Fruit fly (Drosophila melanogaster) whole organism, embryonic: ENCODE measurements around the gene Hasp.

Experiments
- ATbp ChIP-seq: fragments of 200-800 bp; sonication (Bioruptor generic); optimal IDR thresholded peaks from 2 replicates; lab custom pipeline; 2017; ENCODE audit warnings: missing biosample characterization, mild to moderate bottlenecking, missing genetic modification characterization, missing genetic modification reagents
- Adf1 ChIP-seq: fragments of 200-800 bp; sonication (Bioruptor generic); IDR thresholded peaks from 2 replicates; pipeline ENCODE4 v1.3.6; 2022; ENCODE audit warnings: missing biosample characterization, missing genetic modification characterization
- Atf-2 ChIP-seq: fragments of 200-800 bp; sonication (Bioruptor generic); optimal IDR thresholded peaks from 2 replicates; lab custom pipeline; 2016; ENCODE audit warnings: missing biosample characterization, missing genetic modification characterization
- Atf6 ChIP-seq: fragments of 200-800 bp; sonication (Bioruptor generic); IDR thresholded peaks from 2 replicates; pipeline ENCODE4 v1.3.6; 2022; ENCODE audit warnings: missing biosample characterization, missing genetic modification characterization
- Awh ChIP-seq: fragments of 200-800 bp; sonication (Bioruptor generic); IDR thresholded peaks from 2 replicates; pipeline ENCODE4, ENCODE4 v1.3.6; 2022; ENCODE audit warnings: missing biosample characterization, missing genetic modification characterization
- CG1024 ChIP-seq: fragments of 200-800 bp; sonication (Bioruptor generic); IDR thresholded peaks from 2 replicates; pipeline ENCODE4 v1.3.6; 2022; ENCODE audit warnings: missing biosample characterization, missing genetic modification characterization
- CG10267 ChIP-seq: fragments of 200-800 bp; sonication (Bioruptor generic); optimal IDR thresholded peaks from 2 replicates; lab custom pipeline; 2018; ENCODE audit warnings: missing biosample characterization, mild to moderate bottlenecking, missing genetic modification characterization, moderate library complexity
- CG10431 ChIP-seq: fragments of 200-800 bp; sonication (Bioruptor generic); optimal IDR thresholded peaks from 3 replicates; lab custom pipeline; 2018; ENCODE audit warnings: missing biosample characterization, mild to moderate bottlenecking, missing genetic modification characterization
- CG11093 ChIP-seq: fragments of 200-800 bp; sonication (Bioruptor generic); IDR thresholded peaks from 3 replicates; pipeline ENCODE4 v1.3.6; 2022; ENCODE audit warnings: missing biosample characterization, missing genetic modification characterization
- CG11560 ChIP-seq: fragments of 200-800 bp; sonication (Bioruptor generic); IDR thresholded peaks from 3 replicates; pipeline ENCODE4 v1.3.6; 2022; ENCODE audit warnings: missing biosample characterization, missing genetic modification characterization
- CG12391 ChIP-seq: fragments of 200-800 bp; sonication (Bioruptor generic); optimal IDR thresholded peaks from 3 replicates; lab custom pipeline; 2018; ENCODE audit warnings: missing biosample characterization, mild to moderate bottlenecking, missing genetic modification characterization, moderate library complexity
- CG12659 ChIP-seq: fragments of 200-800 bp; sonication (Bioruptor generic); optimal IDR thresholded peaks from 3 replicates; lab custom pipeline; 2017; ENCODE audit warnings: mild to moderate bottlenecking, missing biosample characterization, missing genetic modification reagents, missing genetic modification characterization
- CG1792 ChIP-seq: fragments of 200-800 bp; sonication (Bioruptor generic); optimal IDR thresholded peaks from 2 replicates; lab custom pipeline; 2016; ENCODE audit warnings: missing biosample characterization, missing genetic modification characterization
- CG5245 ChIP-seq: fragments of 200-800 bp; sonication (Bioruptor generic); optimal IDR thresholded peaks from 3 replicates; lab custom pipeline; 2016; ENCODE audit warnings: missing biosample characterization, missing genetic modification characterization
- CG5953 ChIP-seq: fragments of 200-800 bp; sonication (Bioruptor generic); IDR thresholded peaks from 2 replicates; pipeline ENCODE4 v1.3.6; 2022; ENCODE audit warnings: missing biosample characterization, missing genetic modification characterization
- CG6683 ChIP-seq: fragments of 200-800 bp; sonication (Bioruptor generic); optimal IDR thresholded peaks from 2 replicates; lab custom pipeline; 2017; ENCODE audit warnings: missing biosample characterization, mild to moderate bottlenecking, missing genetic modification characterization, missing genetic modification reagents
- CG9215 ChIP-seq: fragments of 200-800 bp; sonication (Bioruptor generic); IDR thresholded peaks from 2 replicates; pipeline ENCODE4 v1.3.6; 2022; ENCODE audit warnings: missing biosample characterization, missing genetic modification characterization
- CHES-1-like ChIP-seq: fragments of 200-800 bp; sonication (Bioruptor generic); optimal IDR thresholded peaks from 2 replicates; lab custom pipeline; 2016; ENCODE audit warnings: missing biosample characterization, missing genetic modification characterization
- E2f2 ChIP-seq: fragments of 200-800 bp; sonication (Bioruptor generic); IDR thresholded peaks from 2 replicates; pipeline ENCODE4 v1.3.6; 2022; ENCODE audit warnings: missing biosample characterization, missing genetic modification characterization
- H2.0 ChIP-seq: fragments of 200-800 bp; sonication (Bioruptor generic); IDR thresholded peaks from 2 replicates; pipeline ENCODE4 v1.3.6; 2022; ENCODE audit warnings: missing biosample characterization, missing genetic modification characterization
- Hr3 ChIP-seq: fragments of 200-800 bp; sonication (Bioruptor generic); optimal IDR thresholded peaks from 3 replicates; lab custom pipeline; 2016; ENCODE audit warnings: missing biosample characterization, missing genetic modification characterization
- Hr39 ChIP-seq: fragments of >200 bp; optimal IDR thresholded peaks from 2 replicates; lab custom pipeline; 2017
- Hr51 ChIP-seq, 2 experiments: fragments of 200-800 bp; sonication (Bioruptor generic); optimal IDR thresholded peaks; 2 replicates in 1 of 2; 3 replicates in 1 of 2; lab custom pipeline; 2016 to 2018; ENCODE audit warnings: missing biosample characterization in 2 of 2, missing genetic modification characterization in 2 of 2, mild to moderate bottlenecking in 1 of 2, moderate library complexity in 1 of 2
- MBD-R2 ChIP-seq: fragments of 200-800 bp; sonication (Bioruptor generic); IDR thresholded peaks from 2 replicates; pipeline ENCODE4 v1.3.6; 2022; ENCODE audit warnings: missing biosample characterization, missing genetic modification characterization
- Med ChIP-seq: fragments of 200-800 bp; sonication (Bioruptor generic); peaks from one replicate; lab custom pipeline; 2016; ENCODE audit warnings: missing biosample characterization, missing genetic modification characterization, mild to moderate bottlenecking, inconsistent platforms, moderate library complexity
- Meics ChIP-seq: fragments of 200-800 bp; sonication (Bioruptor generic); optimal IDR thresholded peaks from 2 replicates; lab custom pipeline; 2017; ENCODE audit warnings: missing biosample characterization, mild to moderate bottlenecking, missing genetic modification characterization
- NFAT ChIP-seq: fragments of 200-800 bp; sonication (Bioruptor generic); IDR thresholded peaks from 2 replicates; pipeline ENCODE4 v1.3.6; 2022; ENCODE audit warnings: missing biosample characterization, missing genetic modification characterization
- Rx ChIP-seq: fragments of 200-800 bp; sonication (Bioruptor generic); IDR thresholded peaks from 2 replicates; pipeline ENCODE4 v1.3.6; 2022; ENCODE audit warnings: missing biosample characterization, missing genetic modification characterization
- Trl ChIP-seq, 3 experiments: fragments of >200 bp in 2 of 3; fragments of 200-800 bp in 1 of 3; sonication (Bioruptor generic) in 1 of 3; optimal IDR thresholded peaks; 2 replicates in 1 of 3; 3 replicates in 2 of 3; lab custom pipeline; 2016 to 2017; ENCODE audit warnings: missing biosample characterization in 1 of 3, missing genetic modification characterization in 1 of 3
- Usf ChIP-seq: fragments of 200-800 bp; sonication (Bioruptor generic); optimal IDR thresholded peaks from 2 replicates; lab custom pipeline; 2017; ENCODE audit warnings: missing genotype, missing biosample characterization, missing genetic modification characterization
- Xbp1 ChIP-seq: fragments of 200-800 bp; sonication (Bioruptor generic); optimal IDR thresholded peaks from 3 replicates; lab custom pipeline; 2016; ENCODE audit warnings: missing biosample characterization, mild to moderate bottlenecking, missing genetic modification characterization
- az2 ChIP-seq: fragments of 200-800 bp; sonication (Bioruptor generic); optimal IDR thresholded peaks from 3 replicates; lab custom pipeline; 2016; ENCODE audit warnings: missing biosample characterization, missing genetic modification characterization
- cas ChIP-seq: fragments of 200-800 bp; sonication (Bioruptor generic); IDR thresholded peaks from 2 replicates; pipeline ENCODE4 v1.3.6; 2022; ENCODE audit warnings: missing biosample characterization, missing genetic modification characterization
- caup ChIP-seq: fragments of 200-800 bp; sonication (Bioruptor generic); optimal IDR thresholded peaks from 3 replicates; lab custom pipeline; 2017; ENCODE audit warnings: missing biosample characterization, mild to moderate bottlenecking, missing genetic modification characterization, moderate library complexity; ENCODE audit not compliant: severe bottlenecking
- cg ChIP-seq: fragments of 200-800 bp; sonication (Bioruptor generic); optimal IDR thresholded peaks from 3 replicates; lab custom pipeline; 2019; ENCODE audit warnings: missing biosample characterization, mild to moderate bottlenecking, missing genetic modification characterization, moderate library complexity
- crp ChIP-seq, 2 experiments: fragments of 200-800 bp; sonication (Bioruptor generic); optimal IDR thresholded peaks; 2 replicates in 1 of 2; 3 replicates in 1 of 2; lab custom pipeline; 2017; ENCODE audit warnings: missing biosample characterization in 2 of 2, missing genetic modification characterization in 2 of 2, mild to moderate bottlenecking in 1 of 2, moderate library complexity in 1 of 2
- emc ChIP-seq: fragments of 200-800 bp; sonication (Bioruptor generic); optimal IDR thresholded peaks from 2 replicates; lab custom pipeline; 2016; ENCODE audit warnings: missing biosample characterization, missing genetic modification characterization
- eve ChIP-seq, 2 experiments: fragments of >200 bp; optimal IDR thresholded peaks; 2 replicates each; lab custom pipeline; 2017; ENCODE audit warnings: missing biosample characterization in 2 of 2, missing genetic modification characterization in 2 of 2
- ewg ChIP-seq: fragments of 200-800 bp; sonication (Bioruptor generic); optimal IDR thresholded peaks from 3 replicates; lab custom pipeline; 2017; ENCODE audit warnings: mild to moderate bottlenecking, missing biosample characterization, missing genetic modification reagents, missing genetic modification characterization
- gem ChIP-seq: fragments of 200-800 bp; sonication (Bioruptor generic); optimal IDR thresholded peaks from 2 replicates; lab custom pipeline; 2019; ENCODE audit warnings: missing biosample characterization, mild to moderate bottlenecking, missing genetic modification characterization, moderate library complexity
- gro ChIP-seq: fragments of 200-800 bp; sonication (Bioruptor generic); optimal IDR thresholded peaks from 2 replicates; lab custom pipeline; 2016; ENCODE audit warnings: missing biosample characterization, missing genetic modification characterization
- jigr1 ChIP-seq: fragments of 200-800 bp; sonication (Bioruptor generic); IDR thresholded peaks from 3 replicates; pipeline ENCODE4 v1.3.6; 2022; ENCODE audit warnings: missing biosample characterization, missing genetic modification characterization
- ken ChIP-seq: fragments of 200-800 bp; sonication (Bioruptor generic); IDR thresholded peaks from 3 replicates; pipeline ENCODE4 v1.3.6; 2022; ENCODE audit warnings: missing biosample characterization, missing genetic modification characterization
- luna ChIP-seq: fragments of 200-800 bp; sonication (Bioruptor generic); optimal IDR thresholded peaks from 2 replicates; lab custom pipeline; 2016; ENCODE audit warnings: missing biosample characterization, missing genetic modification characterization
- mld ChIP-seq: fragments of 200-800 bp; sonication (Bioruptor generic); IDR thresholded peaks from 3 replicates; pipeline ENCODE4 v1.3.6; 2022; ENCODE audit warnings: missing biosample characterization, missing genetic modification characterization; ENCODE audit not compliant: partially characterized antibody
- nau ChIP-seq: fragments of 200-800 bp; sonication (Bioruptor generic); optimal IDR thresholded peaks from 3 replicates; lab custom pipeline; 2017; ENCODE audit warnings: missing biosample characterization, mild to moderate bottlenecking, missing genetic modification characterization, missing genetic modification reagents
- seq ChIP-seq: fragments of 200-800 bp; sonication (Bioruptor generic); IDR thresholded peaks from 2 replicates; pipeline ENCODE4 v1.3.6; 2022; ENCODE audit warnings: missing biosample characterization, missing genetic modification characterization
- sob ChIP-seq: fragments of 200-800 bp; sonication (Bioruptor generic); IDR thresholded peaks from 2 replicates; pipeline ENCODE4 v1.3.6; 2022; ENCODE audit warnings: missing biosample characterization, missing genetic modification characterization
- tio ChIP-seq: fragments of 200-800 bp; sonication (Bioruptor generic); optimal IDR thresholded peaks from 2 replicates; lab custom pipeline; 2017; ENCODE audit warnings: missing biosample characterization, missing genetic modification characterization, inconsistent platforms

Gene Hasp

dm6 chr2L:19492934-19493686 lies 23.9 kb downstream of the Hasp start, which contains the start of the genes swm and Ctu2 (continued):
- no peak for TF ChIP-seq Adf1 (GFP tag; lab: Robert Waterston, UW)
- TF ChIP-seq CHES-1-like (GFP tag; lab: Kevin White, UChicago) = no peak
- no peak for TF ChIP-seq cas (GFP tag; lab: Robert Waterston, UW)
- no peak for TF ChIP-seq Hr51 (GFP tag; optimal IDR thresholded peaks at IDR 0.05; lab: Kevin White, UChicago)
- TF ChIP-seq Med (GFP tag; lab: Kevin White, UChicago) = peak; percentile 68
- TF ChIP-seq Xbp1 (GFP tag; lab: Kevin White, UChicago) = peak; percentile 68
- no peak for TF ChIP-seq NFAT (GFP tag; lab: Robert Waterston, UW)
- no peak; the same call in 1 of the 2 replicates for TF ChIP-seq Atf6 (GFP tag; lab: Robert Waterston, UW)
- TF ChIP-seq Trl (optimal IDR thresholded peaks at IDR 0.05; lab: Kevin White, UChicago) = no peak
- no peak for TF ChIP-seq Trl (GFP tag; optimal IDR thresholded peaks at IDR 0.05; lab: Kevin White, UChicago)
- no peak; the same call in 1 of the 2 replicates for TF ChIP-seq MBD-R2
- 0 out of 2 replicates have a peak, but pooled peaks have one; percentile 33 for TF ChIP-seq E2f2
- peak; percentile 13 for TF ChIP-seq Usf (GFP tag; lab: Kevin White, UChicago)
- no peak for TF ChIP-seq jigr1
- TF ChIP-seq ewg (GFP tag; lab: Kevin White, UChicago) = no peak
- TF ChIP-seq emc (GFP tag; lab: Kevin White, UChicago) = no peak
- TF ChIP-seq CG10267 (tag; lab: Kevin White, UChicago) = peak; percentile 79
- TF ChIP-seq H2.0 (GFP tag; lab: Robert Waterston, UW) = 0 out of 2 replicates have a peak, but pooled peaks have one; percentile 27
- TF ChIP-seq cg = peak; percentile 94
- no peak for TF ChIP-seq CG1024
- 0 out of 3 replicates have a peak, but pooled peaks have one; percentile 33 for TF ChIP-seq ken (GFP tag; lab: Robert Waterston, UW)
- no peak for TF ChIP-seq luna (GFP tag; lab: Kevin White, UChicago)
- TF ChIP-seq CG11093 (GFP tag; lab: Robert Waterston, UW) = 0 out of 3 replicates have a peak, but pooled peaks have one; percentile 32
- TF ChIP-seq CG9215 (GFP tag; lab: Robert Waterston, UW) = peak; percentile 72
- no peak for TF ChIP-seq gem (tag; lab: Kevin White, UChicago)
- no peak for TF ChIP-seq Hr39 (lab: Kevin White, UChicago)
- TF ChIP-seq mld (GFP tag; lab: Robert Waterston, UW) = no peak
- TF ChIP-seq CG11560 = peak; percentile 47; the same call in 2 of the 3 replicates
- TF ChIP-seq Hr3 = peak; percentile 68
- no peak for TF ChIP-seq caup
- peak; percentile 12 for TF ChIP-seq CG6683 (GFP tag; lab: Kevin White, UChicago)
- TF ChIP-seq eve (GFP tag; optimal IDR thresholded peaks at IDR 0.05; lab: Kevin White, UChicago) = no peak
- TF ChIP-seq CG12391 (tag; lab: Kevin White, UChicago) = peak; percentile 83
- no peak for TF ChIP-seq CG10431 (GFP tag; lab: Kevin White, UChicago)
- no peak for TF ChIP-seq Atf-2 (GFP tag; lab: Kevin White, UChicago)
- no peak for TF ChIP-seq Meics (GFP tag; lab: Kevin White, UChicago)
- TF ChIP-seq Awh (GFP tag; lab: Robert Waterston, UW) = no peak
- TF ChIP-seq CG5245 (GFP tag; lab: Kevin White, UChicago) = no peak
- no peak for TF ChIP-seq nau
- peak in 1 of 2 experiments; percentile 47 for TF ChIP-seq crp (GFP tag; optimal IDR thresholded peaks at IDR 0.05; lab: Kevin White, UChicago)
- TF ChIP-seq CG12659 (GFP tag; lab: Kevin White, UChicago) = peak; percentile 82
- TF ChIP-seq ATbp (GFP tag; lab: Kevin White, UChicago) = no peak
- no peak for TF ChIP-seq tio (GFP tag; lab: Kevin White, UChicago)
- no peak for TF ChIP-seq gro (GFP tag; lab: Kevin White, UChicago)
- TF ChIP-seq sob (GFP tag; lab: Robert Waterston, UW) = peak; percentile 60
- no peak for TF ChIP-seq CG5953 (GFP tag; lab: Robert Waterston, UW)
- peak; percentile 48 for TF ChIP-seq az2
- TF ChIP-seq CG1792 (GFP tag; lab: Kevin White, UChicago) = no peak
- no peak for TF ChIP-seq seq (GFP tag; lab: Robert Waterston, UW)
- TF ChIP-seq Rx = peak; percentile 18; the same call in 1 of the 2 replicates
